Fruit fly (Drosophila melanogaster) whole organism, embryonic: Measurements from ENCODE around the gene CG13315.

Source experiments
- BEAF-32 ChIP-seq: fragments of 200-800 bp; sonication (Bioruptor generic); optimal IDR thresholded peaks from 3 replicates; lab custom pipeline; 2017; ENCODE audit warnings: missing biosample characterization, missing genetic modification characterization, mild to moderate bottlenecking, moderate library complexity, missing genetic modification reagents
- Bdp1 ChIP-seq: fragments of 200-800 bp; sonication (Bioruptor generic); optimal IDR thresholded peaks from 3 replicates; lab custom pipeline; 2016; ENCODE audit warnings: missing biosample characterization, missing genetic modification characterization
- Bgb ChIP-seq: fragments of 200-800 bp; sonication (Bioruptor generic); IDR thresholded peaks from 2 replicates; pipeline ENCODE4 v1.3.6; 2022; ENCODE audit warnings: missing biosample characterization, missing genetic modification characterization; ENCODE audit not compliant: partially characterized antibody
- Blimp-1 ChIP-seq: fragments of 200-800 bp; sonication (Bioruptor generic); optimal IDR thresholded peaks from 3 replicates; lab custom pipeline; 2018; ENCODE audit warnings: missing biosample characterization, missing genetic modification characterization, mild to moderate bottlenecking, moderate library complexity, missing genetic modification reagents
- CG10274 ChIP-seq: fragments of 200-800 bp; sonication (Bioruptor generic); optimal IDR thresholded peaks from 3 replicates; lab custom pipeline; 2017; ENCODE audit warnings: missing biosample characterization, mild to moderate bottlenecking, missing genetic modification characterization
- CG10366 ChIP-seq: fragments of 200-800 bp; sonication (Bioruptor generic); IDR thresholded peaks from 2 replicates; pipeline ENCODE4 v1.3.6; 2022; ENCODE audit warnings: missing biosample characterization, missing genetic modification characterization
- CG15514 ChIP-seq: fragments of 200-800 bp; sonication (Bioruptor generic); optimal IDR thresholded peaks from 3 replicates; lab custom pipeline; 2017; ENCODE audit warnings: missing biosample characterization, missing genetic modification characterization, mild to moderate bottlenecking, moderate library complexity, missing genetic modification reagents
- CG16815 ChIP-seq: fragments of 200-800 bp; sonication (Bioruptor generic); optimal IDR thresholded peaks from 3 replicates; lab custom pipeline; 2017; ENCODE audit warnings: missing biosample characterization, mild to moderate bottlenecking, missing genetic modification characterization
- CG3726 ChIP-seq: fragments of 200-800 bp; sonication (Bioruptor generic); IDR thresholded peaks from 3 replicates; pipeline ENCODE4, ENCODE4 v1.3.6; 2022; ENCODE audit warnings: missing biosample characterization, missing genetic modification characterization
- CG4424 ChIP-seq: fragments of 200-800 bp; sonication (Bioruptor generic); optimal IDR thresholded peaks from 3 replicates; lab custom pipeline; 2016; ENCODE audit warnings: missing biosample characterization, missing genetic modification characterization
- Chrac-16 ChIP-seq: fragments of 200-800 bp; sonication (Bioruptor generic); optimal IDR thresholded peaks from 3 replicates; lab custom pipeline; 2016; ENCODE audit warnings: missing biosample characterization, missing genetic modification characterization
- D19A ChIP-seq: fragments of 200-800 bp; optimal IDR thresholded peaks from 3 replicates; lab custom pipeline; 2019; ENCODE audit warnings: missing biosample characterization, mild to moderate bottlenecking, missing genetic modification characterization, moderate library complexity
- Dek ChIP-seq: fragments of 200-800 bp; sonication (Bioruptor generic); optimal IDR thresholded peaks from 3 replicates; lab custom pipeline; 2019; ENCODE audit warnings: missing biosample characterization, mild to moderate bottlenecking, missing genetic modification characterization, moderate library complexity
- Dref ChIP-seq: fragments of 200-800 bp; sonication (Bioruptor generic); IDR thresholded peaks from 2 replicates; pipeline ENCODE4 v1.3.6; 2022; ENCODE audit warnings: missing biosample characterization, missing genetic modification characterization
- Ets65A ChIP-seq: fragments of 200-800 bp; sonication (Bioruptor generic); peaks from one replicate; lab custom pipeline; 2016; ENCODE audit warnings: missing biosample characterization, missing genetic modification characterization
- Gug ChIP-seq: fragments of 200-800 bp; sonication (Bioruptor generic); IDR thresholded peaks from 4 replicates; pipeline ENCODE4 v1.3.6; 2022; ENCODE audit warnings: missing biosample characterization, missing genetic modification characterization
- Hr78 ChIP-seq, 2 experiments: fragments of 200-800 bp in 1 of 2; fragments of >200 bp in 1 of 2; sonication (Bioruptor generic) in 1 of 2; optimal IDR thresholded peaks; 2 replicates each; lab custom pipeline; 2017 to 2019; ENCODE audit warnings: missing biosample characterization in 2 of 2, missing genetic modification characterization in 2 of 2, mild to moderate bottlenecking in 1 of 2, moderate library complexity in 1 of 2
- MBD-R2 ChIP-seq: fragments of 200-800 bp; sonication (Bioruptor generic); IDR thresholded peaks from 2 replicates; pipeline ENCODE4 v1.3.6; 2022; ENCODE audit warnings: missing biosample characterization, missing genetic modification characterization
- Myb ChIP-seq: fragments of 200-800 bp; sonication (Bioruptor generic); optimal IDR thresholded peaks from 2 replicates; lab custom pipeline; 2016; ENCODE audit warnings: missing biosample characterization, missing genetic modification characterization
- Neu2 ChIP-seq: fragments of 200-800 bp; sonication (Bioruptor generic); optimal IDR thresholded peaks from 3 replicates; lab custom pipeline; 2016; ENCODE audit warnings: missing biosample characterization, missing genetic modification characterization, borderline replicate concordance
- PHDP ChIP-seq: fragments of 200-800 bp; sonication (Bioruptor generic); optimal IDR thresholded peaks from 3 replicates; lab custom pipeline; 2018; ENCODE audit warnings: missing biosample characterization, mild to moderate bottlenecking, missing genetic modification characterization, moderate library complexity
- Rfx ChIP-seq: fragments of 200-800 bp; sonication (Bioruptor generic); IDR thresholded peaks from 2 replicates; pipeline ENCODE4 v1.3.6; 2022; ENCODE audit warnings: missing biosample characterization, missing genetic modification characterization
- Six4 ChIP-seq: fragments of 200-800 bp; sonication (Bioruptor generic); optimal IDR thresholded peaks from 2 replicates; lab custom pipeline; 2016; ENCODE audit warnings: missing biosample characterization, missing genetic modification characterization
- Sox102F ChIP-seq: fragments of 200-800 bp; sonication (Bioruptor generic); optimal IDR thresholded peaks from 2 replicates; lab custom pipeline; 2018; ENCODE audit warnings: missing biosample characterization, mild to moderate bottlenecking, missing genetic modification characterization, moderate library complexity
- TFAM ChIP-seq: fragments of 200-800 bp; sonication (Bioruptor generic); optimal IDR thresholded peaks from 2 replicates; lab custom pipeline; 2017; ENCODE audit warnings: missing biosample characterization, missing genetic modification characterization, inconsistent platforms
- ash1 ChIP-seq: fragments of 200-800 bp; sonication (Bioruptor generic); optimal IDR thresholded peaks from 2 replicates; lab custom pipeline; 2018; ENCODE audit warnings: missing biosample characterization, mild to moderate bottlenecking, missing genetic modification characterization
- br ChIP-seq: fragments of >200 bp; optimal IDR thresholded peaks from 2 replicates; lab custom pipeline; 2017
- chif ChIP-seq, 2 experiments: fragments of 200-800 bp; sonication (Bioruptor generic); optimal IDR thresholded peaks; 3 replicates each; lab custom pipeline; 2016; ENCODE audit warnings: missing biosample characterization in 2 of 2, missing genetic modification characterization in 2 of 2
- crc ChIP-seq: fragments of 200-800 bp; sonication (Bioruptor generic); optimal IDR thresholded peaks from 2 replicates; lab custom pipeline; 2016; ENCODE audit warnings: missing biosample characterization, missing genetic modification characterization
- cwo ChIP-seq: fragments of 200-800 bp; sonication (Bioruptor generic); optimal IDR thresholded peaks from 3 replicates; lab custom pipeline; 2017; ENCODE audit warnings: missing biosample characterization, missing genetic modification characterization, mild to moderate bottlenecking, moderate library complexity, missing genetic modification reagents
- dimm ChIP-seq: fragments of 200-800 bp; sonication (Bioruptor generic); IDR thresholded peaks from 2 replicates; pipeline ENCODE4 v1.3.6; 2022; ENCODE audit warnings: missing biosample characterization, missing genetic modification characterization
- dm ChIP-seq: fragments of 200-800 bp; sonication (Bioruptor generic); optimal IDR thresholded peaks from 3 replicates; lab custom pipeline; 2016; ENCODE audit warnings: missing biosample characterization, missing genetic modification characterization
- dysf ChIP-seq: fragments of 200-800 bp; sonication (Bioruptor generic); IDR thresholded peaks from 3 replicates; pipeline ENCODE4 v1.3.6; 2022; ENCODE audit warnings: missing biosample characterization, missing genetic modification characterization
- ems ChIP-seq: fragments of 200-800 bp; sonication (Bioruptor generic); optimal IDR thresholded peaks from 3 replicates; lab custom pipeline; 2016; ENCODE audit warnings: missing biosample characterization, missing genetic modification characterization
- fd96Cb ChIP-seq: fragments of 200-800 bp; sonication (Bioruptor generic); optimal IDR thresholded peaks from 2 replicates; lab custom pipeline; 2018; ENCODE audit warnings: missing biosample characterization, mild to moderate bottlenecking, missing genetic modification characterization, moderate library complexity
- grau ChIP-seq: fragments of 200-800 bp; optimal IDR thresholded peaks from 3 replicates; lab custom pipeline; 2019; ENCODE audit warnings: missing biosample characterization, mild to moderate bottlenecking, missing genetic modification characterization, moderate library complexity
- jing ChIP-seq: fragments of 200-800 bp; sonication (Bioruptor generic); optimal IDR thresholded peaks from 2 replicates; lab custom pipeline; 2018; ENCODE audit warnings: missing biosample characterization, mild to moderate bottlenecking, missing genetic modification characterization
- luna ChIP-seq: fragments of 200-800 bp; sonication (Bioruptor generic); optimal IDR thresholded peaks from 2 replicates; lab custom pipeline; 2016; ENCODE audit warnings: missing biosample characterization, missing genetic modification characterization
- p53 ChIP-seq: fragments of 200-800 bp; sonication (Bioruptor generic); optimal IDR thresholded peaks from 2 replicates; lab custom pipeline; 2016; ENCODE audit warnings: missing biosample characterization, missing genetic modification characterization
- pfk ChIP-seq: fragments of 200-800 bp; sonication (Bioruptor generic); optimal IDR thresholded peaks from 2 replicates; lab custom pipeline; 2018; ENCODE audit warnings: missing biosample characterization, mild to moderate bottlenecking, missing genetic modification characterization, moderate library complexity
- pros ChIP-seq: fragments of 200-800 bp; sonication (Bioruptor generic); optimal IDR thresholded peaks from 3 replicates; lab custom pipeline; 2019; ENCODE audit warnings: missing biosample characterization, mild to moderate bottlenecking, missing genetic modification characterization, moderate library complexity
- ranshi ChIP-seq: fragments of 200-800 bp; sonication (Bioruptor generic); IDR thresholded peaks from 2 replicates; pipeline ENCODE4 v1.3.6; 2022; ENCODE audit warnings: missing biosample characterization, missing genetic modification characterization
- row ChIP-seq: fragments of 200-800 bp; sonication (Bioruptor generic); IDR thresholded peaks from 3 replicates; pipeline ENCODE4 v1.3.6; 2022; ENCODE audit warnings: missing biosample characterization, missing genetic modification characterization
- salm ChIP-seq: fragments of 200-800 bp; sonication (Bioruptor generic); optimal IDR thresholded peaks from 2 replicates; lab custom pipeline; 2018; ENCODE audit warnings: missing biosample characterization, mild to moderate bottlenecking, missing genetic modification characterization
- sr ChIP-seq: fragments of 200-800 bp; sonication (Bioruptor generic); IDR thresholded peaks from 3 replicates; pipeline ENCODE4 v1.3.6; 2022; ENCODE audit warnings: missing biosample characterization, missing genetic modification characterization
- tin ChIP-seq: fragments of 200-800 bp; sonication (Bioruptor generic); optimal IDR thresholded peaks from 3 replicates; lab custom pipeline; 2016; ENCODE audit warnings: missing biosample characterization, missing genetic modification characterization
- toy ChIP-seq: fragments of 200-800 bp; sonication (Bioruptor generic); IDR thresholded peaks from 2 replicates; pipeline ENCODE4 v1.3.6; 2022; ENCODE audit warnings: missing biosample characterization, missing genetic modification characterization
- vvl ChIP-seq: fragments of 200-800 bp; sonication (Bioruptor generic); IDR thresholded peaks from 2 replicates; pipeline ENCODE4 v1.3.6; 2022; ENCODE audit warnings: missing biosample characterization, missing genetic modification characterization
- zfh1 ChIP-seq: fragments of 200-800 bp; sonication (Bioruptor generic); IDR thresholded peaks from 3 replicates; pipeline ENCODE4 v1.3.6; 2022; ENCODE audit warnings: missing biosample characterization, missing genetic modification characterization
- zfh2 ChIP-seq: fragments of 200-800 bp; sonication (Bioruptor generic); optimal IDR thresholded peaks from 2 replicates; lab custom pipeline; 2016; ENCODE audit warnings: missing biosample characterization, missing genetic modification characterization

Gene CG13315

dm6 chr3L:9127690-9128458 is 31.2 kb downstream of the CG13315 start (continued):
- TF ChIP-seq fd96Cb (tag; lab: Kevin White, UChicago) (peak; percentile 55), sr (0 out of 3 replicates have a peak, but pooled peaks have one; percentile 25), Blimp-1 (GFP tag; lab: Kevin White, UChicago) (peak; percentile 30), Ets65A (GFP tag; lab: Kevin White, UChicago) (peak; percentile 79), chif (GFP tag; optimal IDR thresholded peaks at IDR 0.05; lab: Kevin White, UChicago) (peak; percentile 40 to 48), ranshi (no peak), zfh1 (GFP tag; lab: Robert Waterston, UW) (peak; percentile 47; the same call in 1 of the 3 replicates), Dref (GFP tag; lab: Robert Waterston, UW) (no peak), pfk (GFP tag; lab: Kevin White, UChicago) (no peak), D19A (tag; lab: Kevin White, UChicago) (peak; percentile 50), dimm (GFP tag; lab: Robert Waterston, UW) (no peak), Dek (tag; lab: Kevin White, UChicago) (peak; percentile 12), cwo (GFP tag; lab: Kevin White, UChicago) (peak; percentile 45), Bgb (no peak), pros (GFP tag; lab: Kevin White, UChicago) (no peak), Myb (GFP tag; lab: Kevin White, UChicago) (peak; percentile 39), CG16815 (GFP tag; lab: Kevin White, UChicago) (peak; percentile 32), grau (tag; lab: Kevin White, UChicago) (peak; percentile 67), crc (GFP tag; lab: Kevin White, UChicago) (peak; percentile 70), zfh2 (peak; percentile 40), br (lab: Kevin White, UChicago) (no peak), CG4424 (GFP tag; lab: Kevin White, UChicago) (peak; percentile 72), Sox102F (GFP tag; lab: Kevin White, UChicago) (peak; percentile 29), CG15514 (peak; percentile 15), CG10274 (GFP tag; lab: Kevin White, UChicago) (peak; percentile 8), Rfx (peak; percentile 39; the same call in 1 of the 2 replicates), dysf (GFP tag; lab: Robert Waterston, UW) (peak; percentile 69), Bdp1 (GFP tag; lab: Kevin White, UChicago) (peak; percentile 35), Six4 (GFP tag; lab: Kevin White, UChicago) (no peak), ems (peak; percentile 33), toy (GFP tag; lab: Robert Waterston, UW) (no peak), Hr78 (GFP tag; optimal IDR thresholded peaks at IDR 0.05; lab: Kevin White, UChicago) (no peak), vvl (no peak; the same call in 1 of the 2 replicates), row (GFP tag; lab: Robert Waterston, UW) (peak; percentile 62), TFAM (GFP tag; lab: Kevin White, UChicago) (no peak), PHDP (tag; lab: Kevin White, UChicago) (peak; percentile 27), tin (GFP tag; lab: Kevin White, UChicago) (peak; percentile 54), jing (GFP tag; lab: Kevin White, UChicago) (peak; percentile 18), Neu2 (no peak), CG10366 (GFP tag; lab: Robert Waterston, UW) (no peak), MBD-R2 (no peak), p53 (GFP tag; lab: Kevin White, UChicago) (peak; percentile 27), salm (tag; lab: Kevin White, UChicago) (no peak), Chrac-16 (GFP tag; lab: Kevin White, UChicago) (peak; percentile 32), luna (GFP tag; lab: Kevin White, UChicago) (peak; percentile 66), Gug (peak; percentile 27; the same call in 1 of the 4 replicates), BEAF-32 (GFP tag; lab: Kevin White, UChicago) (no peak), dm (GFP tag; lab: Kevin White, UChicago) (peak; percentile 28), ash1 (GFP tag; lab: Kevin White, UChicago) (no peak), CG3726 (0 out of 3 replicates have a peak, but pooled peaks have one; percentile 41)
